Worm (Caenorhabditis elegans): ENCODE data around the gene Y51B9A.8.

DNA sequence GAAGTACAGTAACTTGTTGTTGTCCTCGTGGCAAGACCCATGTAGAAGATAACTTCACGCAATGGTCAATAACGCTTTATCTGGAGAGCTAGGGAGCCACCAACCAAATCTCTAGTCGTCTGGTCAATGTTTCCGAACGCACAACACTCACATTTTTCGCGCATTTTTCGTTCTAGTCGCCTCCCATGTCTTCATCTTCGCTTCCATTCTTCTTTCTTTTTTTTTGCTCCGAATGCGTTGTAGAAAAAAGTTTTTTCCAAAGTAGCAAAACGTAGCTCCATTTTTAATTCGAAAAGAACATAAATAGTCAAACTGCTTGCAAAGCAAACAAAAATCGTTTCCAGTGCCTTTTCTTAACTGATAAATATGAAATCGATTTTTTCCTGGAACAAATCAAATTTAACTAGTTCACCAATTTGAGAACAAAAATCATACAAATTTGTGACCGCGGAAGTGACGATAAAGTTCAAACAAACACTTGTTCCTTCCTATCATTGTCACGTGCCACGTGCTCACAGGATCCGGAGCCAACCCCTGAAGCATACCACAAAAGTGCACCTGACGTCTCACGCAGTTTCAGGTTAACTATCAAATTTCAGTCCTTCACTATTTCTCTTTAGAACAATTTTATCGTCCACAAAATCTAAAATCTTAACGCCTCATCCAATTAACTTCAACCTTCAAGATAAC, 20.3 kb downstream of the Y51B9A.8 start:
- TF ChIP-seq W03F9.2 (tag; optimal IDR thresholded peaks at IDR 0.05) (no peak), him-1 (tag; optimal IDR thresholded peaks at IDR 0.05) (no peak), dao-5 (tag; optimal IDR thresholded peaks at IDR 0.05) (no peak)
